Fruit fly (Drosophila melanogaster) whole organism, embryonic: ENCODE data around the gene Rrp5.

Experiments used
- Abd-B ChIP-seq: fragments of 200-800 bp; sonication (Bioruptor generic); optimal IDR thresholded peaks from 2 replicates; lab custom pipeline; 2018; ENCODE audit warnings: missing biosample characterization, mild to moderate bottlenecking, missing genetic modification characterization, moderate library complexity
- Adf1 ChIP-seq: fragments of 200-800 bp; sonication (Bioruptor generic); IDR thresholded peaks from 2 replicates; pipeline ENCODE4 v1.3.6; 2022; ENCODE audit warnings: missing biosample characterization, missing genetic modification characterization
- B-H2 ChIP-seq: fragments of 200-800 bp; sonication (Bioruptor generic); optimal IDR thresholded peaks from 2 replicates; lab custom pipeline; 2018; ENCODE audit warnings: missing biosample characterization, mild to moderate bottlenecking, missing genetic modification characterization
- CG10147 ChIP-seq: fragments of 200-800 bp; sonication (Bioruptor generic); optimal IDR thresholded peaks from 2 replicates; lab custom pipeline; 2019; ENCODE audit warnings: missing biosample characterization, mild to moderate bottlenecking, missing genetic modification characterization, moderate library complexity
- CG10274 ChIP-seq: fragments of 200-800 bp; sonication (Bioruptor generic); optimal IDR thresholded peaks from 3 replicates; lab custom pipeline; 2017; ENCODE audit warnings: missing biosample characterization, mild to moderate bottlenecking, missing genetic modification characterization
- CG12299 ChIP-seq: fragments of 200-800 bp; sonication (Bioruptor generic); optimal IDR thresholded peaks from 2 replicates; lab custom pipeline; 2018; ENCODE audit warnings: missing biosample characterization, mild to moderate bottlenecking, missing genetic modification characterization
- CG12942 ChIP-seq: fragments of 200-800 bp; sonication (Bioruptor generic); optimal IDR thresholded peaks from 3 replicates; lab custom pipeline; 2016; ENCODE audit warnings: missing biosample characterization, missing genetic modification characterization
- CG14667 ChIP-seq: fragments of 200-800 bp; sonication (Bioruptor generic); IDR thresholded peaks from 2 replicates; pipeline ENCODE4 v1.3.6; 2022; ENCODE audit warnings: missing biosample characterization, missing genetic modification characterization
- CG14860 ChIP-seq: fragments of 200-800 bp; sonication (Bioruptor generic); IDR thresholded peaks from 3 replicates; pipeline ENCODE4 v1.3.6; 2022; ENCODE audit warnings: missing biosample characterization, missing genetic modification characterization; ENCODE audit not compliant: partially characterized antibody
- CG14965 ChIP-seq: fragments of 200-800 bp; sonication (Bioruptor generic); optimal IDR thresholded peaks from 2 replicates; lab custom pipeline; 2016; ENCODE audit warnings: missing biosample characterization, missing genetic modification characterization, borderline replicate concordance
- CG17802 ChIP-seq: fragments of 200-800 bp; sonication (Bioruptor generic); optimal IDR thresholded peaks from 2 replicates; lab custom pipeline; 2018; ENCODE audit warnings: missing biosample characterization, mild to moderate bottlenecking, missing genetic modification characterization, moderate library complexity
- CG18011 ChIP-seq: fragments of 200-800 bp; sonication (Bioruptor generic); optimal IDR thresholded peaks from 2 replicates; lab custom pipeline; 2017; ENCODE audit warnings: missing biosample characterization, missing genetic modification characterization, mild to moderate bottlenecking, moderate library complexity, missing genotype
- CG18599 ChIP-seq: fragments of 200-800 bp; sonication (Bioruptor generic); optimal IDR thresholded peaks from 3 replicates; lab custom pipeline; 2017; ENCODE audit warnings: missing biosample characterization, missing genetic modification characterization, mild to moderate bottlenecking, moderate library complexity, missing genetic modification reagents
- CG2712 ChIP-seq: fragments of 200-800 bp; optimal IDR thresholded peaks from 3 replicates; lab custom pipeline; 2019; ENCODE audit warnings: missing biosample characterization, mild to moderate bottlenecking, missing genetic modification characterization, moderate library complexity
- CG3995 ChIP-seq: fragments of 200-800 bp; sonication (Bioruptor generic); optimal IDR thresholded peaks from 3 replicates; lab custom pipeline; 2016; ENCODE audit warnings: missing biosample characterization, missing genetic modification characterization
- CG4854 ChIP-seq: fragments of 200-800 bp; sonication (Bioruptor generic); optimal IDR thresholded peaks from 2 replicates; lab custom pipeline; 2016; ENCODE audit warnings: missing biosample characterization, missing genetic modification characterization, inconsistent platforms
- CG6175 ChIP-seq: fragments of 200-800 bp; sonication (Bioruptor generic); IDR thresholded peaks from 3 replicates; pipeline ENCODE4 v1.3.6; 2022; ENCODE audit warnings: missing biosample characterization, missing genetic modification characterization
- CG6765 ChIP-seq: fragments of 200-800 bp; sonication (Bioruptor generic); optimal IDR thresholded peaks from 3 replicates; lab custom pipeline; 2017; ENCODE audit warnings: missing biosample characterization, mild to moderate bottlenecking, missing genetic modification characterization
- CG7839 ChIP-seq: fragments of 200-800 bp; sonication (Bioruptor generic); optimal IDR thresholded peaks from 3 replicates; lab custom pipeline; 2018; ENCODE audit warnings: missing biosample characterization, mild to moderate bottlenecking, missing genetic modification characterization, moderate library complexity
- CG9437 ChIP-seq: fragments of 200-800 bp; sonication (Bioruptor generic); optimal IDR thresholded peaks from 2 replicates; lab custom pipeline; 2018; ENCODE audit warnings: missing biosample characterization, mild to moderate bottlenecking, missing genetic modification characterization
- CG9609 ChIP-seq: fragments of 200-800 bp; sonication (Bioruptor generic); optimal IDR thresholded peaks from 3 replicates; lab custom pipeline; 2016; ENCODE audit warnings: missing biosample characterization, missing genetic modification characterization
- CG9817 ChIP-seq: fragments of 200-800 bp; sonication (Bioruptor generic); optimal IDR thresholded peaks from 2 replicates; lab custom pipeline; 2018; ENCODE audit warnings: missing biosample characterization, mild to moderate bottlenecking, missing genetic modification characterization, moderate library complexity
- D19B ChIP-seq: fragments of 200-800 bp; sonication (Bioruptor generic); optimal IDR thresholded peaks from 2 replicates; lab custom pipeline; 2017; ENCODE audit warnings: missing biosample characterization, mild to moderate bottlenecking, missing genetic modification characterization
- Dll ChIP-seq: fragments of 200-800 bp; sonication (Bioruptor generic); IDR thresholded peaks from 4 replicates; pipeline ENCODE4 v1.3.6; 2022; ENCODE audit warnings: missing biosample characterization, missing genetic modification characterization; ENCODE audit not compliant: partially characterized antibody
- MTF-1 ChIP-seq: fragments of 200-800 bp; sonication (Bioruptor generic); optimal IDR thresholded peaks from 2 replicates; lab custom pipeline; 2018; ENCODE audit warnings: missing biosample characterization, mild to moderate bottlenecking, missing genetic modification characterization, borderline replicate concordance
- Rx ChIP-seq: fragments of 200-800 bp; sonication (Bioruptor generic); IDR thresholded peaks from 2 replicates; pipeline ENCODE4 v1.3.6; 2022; ENCODE audit warnings: missing biosample characterization, missing genetic modification characterization
- Scr ChIP-seq: fragments of 200-800 bp; sonication (Bioruptor generic); IDR thresholded peaks from 2 replicates; pipeline ENCODE4 v1.3.6; 2022; ENCODE audit warnings: missing biosample characterization, missing genetic modification characterization; ENCODE audit not compliant: partially characterized antibody
- bcd ChIP-seq: fragments of 200-800 bp; sonication (Bioruptor generic); optimal IDR thresholded peaks from 2 replicates; lab custom pipeline; 2017; ENCODE audit warnings: missing biosample characterization, mild to moderate bottlenecking, missing genetic modification characterization
- bowl ChIP-seq: fragments of 200-800 bp; sonication (Bioruptor generic); IDR thresholded peaks from 2 replicates; pipeline ENCODE4 v1.3.6; 2022; ENCODE audit warnings: missing biosample characterization, missing genetic modification characterization
- chinmo ChIP-seq: fragments of 200-800 bp; sonication (Bioruptor generic); IDR thresholded peaks from 4 replicates; pipeline ENCODE4 v1.3.6; 2022; ENCODE audit warnings: missing biosample characterization, missing genetic modification characterization; ENCODE audit not compliant: partially characterized antibody
- danr ChIP-seq: fragments of 200-800 bp; sonication (Bioruptor generic); IDR thresholded peaks from 2 replicates; pipeline ENCODE4 v1.3.6; 2022; ENCODE audit warnings: missing biosample characterization, missing genetic modification characterization
- eyg ChIP-seq: fragments of 200-800 bp; sonication (Bioruptor generic); optimal IDR thresholded peaks from 3 replicates; lab custom pipeline; 2016; ENCODE audit warnings: missing biosample characterization, missing genetic modification characterization
- fd96Cb ChIP-seq: fragments of 200-800 bp; sonication (Bioruptor generic); optimal IDR thresholded peaks from 2 replicates; lab custom pipeline; 2018; ENCODE audit warnings: missing biosample characterization, mild to moderate bottlenecking, missing genetic modification characterization, moderate library complexity
- fru ChIP-seq: fragments of >200 bp; optimal IDR thresholded peaks from 2 replicates; lab custom pipeline; 2017
- fu2 ChIP-seq: fragments of 200-800 bp; sonication (Bioruptor generic); optimal IDR thresholded peaks from 2 replicates; lab custom pipeline; 2016; ENCODE audit warnings: missing biosample characterization, missing genetic modification characterization
- gro ChIP-seq: fragments of 200-800 bp; sonication (Bioruptor generic); optimal IDR thresholded peaks from 2 replicates; lab custom pipeline; 2016; ENCODE audit warnings: missing biosample characterization, missing genetic modification characterization
- ham ChIP-seq: fragments of 200-800 bp; sonication (Bioruptor generic); IDR thresholded peaks from 2 replicates; pipeline ENCODE4 v1.3.6; 2022; ENCODE audit warnings: missing biosample characterization, missing genetic modification characterization
- insv ChIP-seq, 2 experiments: fragments of 200-800 bp; sonication (Bioruptor generic); optimal IDR thresholded peaks; 3 replicates each; lab custom pipeline; 2016 to 2018; ENCODE audit warnings: missing biosample characterization in 2 of 2, missing genetic modification characterization in 2 of 2
- klu ChIP-seq: fragments of 200-800 bp; sonication (Bioruptor generic); IDR thresholded peaks from 2 replicates; pipeline ENCODE4 v1.3.6; 2022; ENCODE audit warnings: missing biosample characterization, missing genetic modification characterization
- mam ChIP-seq: fragments of 200-800 bp; sonication (Bioruptor generic); optimal IDR thresholded peaks from 3 replicates; lab custom pipeline; 2016; ENCODE audit warnings: missing biosample characterization, missing genetic modification characterization
- mirr ChIP-seq: fragments of 200-800 bp; sonication (Bioruptor generic); optimal IDR thresholded peaks from 3 replicates; lab custom pipeline; 2018; ENCODE audit warnings: missing biosample characterization, mild to moderate bottlenecking, missing genetic modification characterization
- nerfin-2 ChIP-seq: fragments of 200-800 bp; sonication (Bioruptor generic); IDR thresholded peaks from 2 replicates; pipeline ENCODE4 v1.3.6; 2022; ENCODE audit warnings: missing biosample characterization, missing genetic modification characterization; ENCODE audit not compliant: partially characterized antibody
- nom ChIP-seq: fragments of 200-800 bp; sonication (Bioruptor generic); optimal IDR thresholded peaks from 2 replicates; lab custom pipeline; 2017; ENCODE audit warnings: missing biosample characterization, missing genetic modification characterization, mild to moderate bottlenecking, moderate library complexity, missing genetic modification reagents
- pho ChIP-seq: fragments of 200-800 bp; sonication (Bioruptor generic); optimal IDR thresholded peaks from 2 replicates; lab custom pipeline; 2016; ENCODE audit warnings: missing biosample characterization, missing genetic modification characterization
- pita ChIP-seq: fragments of 200-800 bp; sonication (Bioruptor generic); optimal IDR thresholded peaks from 2 replicates; lab custom pipeline; 2017; ENCODE audit warnings: missing biosample characterization, mild to moderate bottlenecking, missing genetic modification characterization
- trem ChIP-seq: fragments of 200-800 bp; optimal IDR thresholded peaks from 3 replicates; lab custom pipeline; 2019; ENCODE audit warnings: missing biosample characterization, mild to moderate bottlenecking, missing genetic modification characterization, moderate library complexity
- vfl ChIP-seq: fragments of 200-800 bp; sonication (Bioruptor generic); optimal IDR thresholded peaks from 2 replicates; lab custom pipeline; 2016; ENCODE audit warnings: missing biosample characterization, missing genetic modification characterization
- vnd ChIP-seq: fragments of 200-800 bp; sonication (Bioruptor generic); IDR thresholded peaks from 3 replicates; pipeline ENCODE4 v1.3.6; 2022; ENCODE audit warnings: missing biosample characterization, missing genetic modification characterization; ENCODE audit not compliant: partially characterized antibody
- zfh1 ChIP-seq: fragments of 200-800 bp; sonication (Bioruptor generic); IDR thresholded peaks from 3 replicates; pipeline ENCODE4 v1.3.6; 2022; ENCODE audit warnings: missing biosample characterization, missing genetic modification characterization

Gene Rrp5

dm6 chr3R:24333182-24333808 lies at the start of gene Rrp5, which contains the start of gene Dis3 (continued):
- TF ChIP-seq Adf1 (GFP tag; lab: Robert Waterston, UW) (peak; percentile 50), danr (GFP tag; lab: Robert Waterston, UW) (no peak), insv (GFP tag; optimal IDR thresholded peaks at IDR 0.05; lab: Kevin White, UChicago) (no peak), CG18011 (GFP tag; lab: Kevin White, UChicago) (no peak), CG10147 (no peak), bcd (no peak), gro (no peak), pho (GFP tag; lab: Kevin White, UChicago) (peak; percentile 56), Dll (GFP tag; lab: Robert Waterston, UW) (0 out of 4 replicates have a peak, but pooled peaks have one; percentile 17), CG7839 (tag; lab: Kevin White, UChicago) (no peak), chinmo (GFP tag; lab: Robert Waterston, UW) (0 out of 4 replicates have a peak, but pooled peaks have one; percentile 30), mirr (GFP tag; lab: Kevin White, UChicago) (no peak), eyg (GFP tag; lab: Kevin White, UChicago) (no peak), CG6175 (no peak), klu (GFP tag; lab: Robert Waterston, UW) (no peak), CG12942 (GFP tag; lab: Kevin White, UChicago) (no peak), CG3995 (GFP tag; lab: Kevin White, UChicago) (peak; percentile 75), pita (GFP tag; lab: Kevin White, UChicago) (peak; percentile 69), CG17802 (tag; lab: Kevin White, UChicago) (peak; percentile 100), CG9609 (GFP tag; lab: Kevin White, UChicago) (peak; percentile 65), CG6765 (GFP tag; lab: Kevin White, UChicago) (no peak), CG10274 (GFP tag; lab: Kevin White, UChicago) (no peak), B-H2 (GFP tag; lab: Kevin White, UChicago) (no peak), zfh1 (GFP tag; lab: Robert Waterston, UW) (peak; percentile 44; the same call in 2 of the 3 replicates), ham (GFP tag; lab: Robert Waterston, UW) (no peak), Rx (GFP tag; lab: Robert Waterston, UW) (no peak), CG14965 (GFP tag; lab: Kevin White, UChicago) (no peak), Scr (GFP tag; lab: Robert Waterston, UW) (peak; percentile 8; the same call in 1 of the 2 replicates), nerfin-2 (GFP tag; lab: Robert Waterston, UW) (no peak), D19B (no peak), MTF-1 (GFP tag; lab: Kevin White, UChicago) (no peak), CG12299 (no peak), CG18599 (GFP tag; lab: Kevin White, UChicago) (no peak), Abd-B (no peak), fru (lab: Kevin White, UChicago) (no peak), CG4854 (GFP tag; lab: Kevin White, UChicago) (no peak), vfl (no peak), bowl (GFP tag; lab: Robert Waterston, UW) (no peak), fu2 (GFP tag; lab: Kevin White, UChicago) (peak; percentile 38), CG14860 (GFP tag; lab: Robert Waterston, UW) (0 out of 3 replicates have a peak, but pooled peaks have one; percentile 20), CG9437 (no peak), nom (GFP tag; lab: Kevin White, UChicago) (no peak), fd96Cb (tag; lab: Kevin White, UChicago) (no peak), CG2712 (no peak), mam (GFP tag; lab: Kevin White, UChicago) (peak; percentile 16), trem (tag; lab: Kevin White, UChicago) (peak; percentile 82), CG14667 (GFP tag; lab: Robert Waterston, UW) (no peak), vnd (GFP tag; lab: Robert Waterston, UW) (0 out of 3 replicates have a peak, but pooled peaks have one; percentile 26), CG9817 (tag; lab: Kevin White, UChicago) (peak; percentile 44)
